Worm (Caenorhabditis elegans): Measurements from ENCODE around the gene rnst-2.

rnst-2 gene

DNA sequence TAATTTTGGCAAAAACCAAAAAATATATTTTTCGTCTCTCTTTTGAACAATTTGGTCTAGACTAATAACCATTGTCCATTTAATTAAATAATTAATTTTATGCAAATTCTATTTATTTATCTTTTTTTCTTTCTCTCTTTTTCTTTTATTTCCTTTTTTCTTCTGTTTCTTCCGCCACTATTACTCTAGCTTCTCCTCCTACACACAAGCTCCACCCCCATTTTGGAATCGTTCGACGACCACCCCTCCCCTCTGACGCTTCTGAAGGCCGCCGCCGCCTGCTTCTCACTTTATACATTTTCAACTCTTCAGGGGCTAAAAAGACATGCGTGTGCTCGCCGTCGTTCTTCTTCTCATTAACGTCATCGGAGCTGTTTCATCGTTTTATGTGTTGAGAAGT, 13.6 kb downstream of the rnst-2 start, which contains the start of gene K10C9.1:
Gene K10C9.1, plus strand, starts transcription at position 301 of the 400 bp plus-strand sequence.
- TF ChIP-seq egl-27 (tag; optimal IDR thresholded peaks at IDR 0.05) = no peak
- no peak for TF ChIP-seq nhr-10 (tag; optimal IDR thresholded peaks at IDR 0.05)
- no peak for TF ChIP-seq mdl-1 (tag; optimal IDR thresholded peaks at IDR 0.05)
- no peak for TF ChIP-seq elt-3 (tag; optimal IDR thresholded peaks at IDR 0.05)
- TF ChIP-seq nhr-11 (tag; optimal IDR thresholded peaks at IDR 0.05) = no peak
- TF ChIP-seq mbf-1 (tag; optimal IDR thresholded peaks at IDR 0.05) = no peak
- no peak for TF ChIP-seq ceh-16 (tag; optimal IDR thresholded peaks at IDR 0.05)
- no peak for TF ChIP-seq ama-1 (optimal IDR thresholded peaks at IDR 0.05)
- no peak for TF ChIP-seq lin-39 (tag; optimal IDR thresholded peaks at IDR 0.05)
- TF ChIP-seq nhr-129 (tag; optimal IDR thresholded peaks at IDR 0.05) = no peak
- TF ChIP-seq aly-2 (tag; optimal IDR thresholded peaks at IDR 0.05) = no peak

DNA sequence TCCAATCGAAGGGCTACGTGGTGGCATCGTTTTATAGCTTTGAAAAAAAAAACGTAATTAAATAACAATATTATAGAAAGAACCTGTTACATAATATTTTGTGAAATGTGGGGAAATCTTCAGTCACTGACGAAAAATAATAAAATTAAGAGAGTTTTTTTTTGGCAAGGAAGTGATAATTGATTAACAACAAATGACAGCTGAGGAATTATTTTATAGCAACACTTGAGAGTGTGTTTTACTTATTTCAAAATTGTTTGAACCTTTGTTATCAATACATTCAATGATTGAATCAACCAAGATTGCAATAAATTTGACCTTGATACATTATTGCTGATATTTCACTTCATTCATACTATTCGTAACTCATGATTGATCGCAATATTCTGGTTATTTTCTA, 22.6 kb downstream of the rnst-2 start, which contains the start of gene Y50D4B.6:
Gene Y50D4B.6, plus strand, starts transcription at position 301 of the 400 bp plus-strand sequence.
- TF ChIP-seq nhr-12 (tag; optimal IDR thresholded peaks at IDR 0.05) (no peak), lsy-2 (tag; optimal IDR thresholded peaks at IDR 0.05) (no peak), F13H6.1 (tag; optimal IDR thresholded peaks at IDR 0.05) (no peak), alr-1 (tag; optimal IDR thresholded peaks at IDR 0.05) (no peak), lin-39 (tag; optimal IDR thresholded peaks at IDR 0.05) (no peak), nhr-237 (tag; optimal IDR thresholded peaks at IDR 0.05) (no peak), egl-27 (tag; optimal IDR thresholded peaks at IDR 0.05) (no peak), mab-5 (tag; optimal IDR thresholded peaks at IDR 0.05) (no peak), sma-3 (GFP tag; optimal IDR thresholded peaks at IDR 0.05) (no peak), C34F6.9 (tag; optimal IDR thresholded peaks at IDR 0.05) (no peak), zag-1 (tag; optimal IDR thresholded peaks at IDR 0.05) (no peak), ZK546.5 (tag; optimal IDR thresholded peaks at IDR 0.05) (no peak), ztf-4 (tag; optimal IDR thresholded peaks at IDR 0.05) (no peak), snpc-4 (tag; optimal IDR thresholded peaks at IDR 0.05) (no peak), unc-39 (tag; optimal IDR thresholded peaks at IDR 0.05) (no peak), blmp-1 (tag; optimal IDR thresholded peaks at IDR 0.05; ENCODE audit: insufficient read depth) (no peak), lin-13 (GFP tag; optimal IDR thresholded peaks at IDR 0.05) (no peak), crh-2 (tag; optimal IDR thresholded peaks at IDR 0.05) (no peak), unc-55 (GFP tag; optimal IDR thresholded peaks at IDR 0.05) (no peak)

DNA sequence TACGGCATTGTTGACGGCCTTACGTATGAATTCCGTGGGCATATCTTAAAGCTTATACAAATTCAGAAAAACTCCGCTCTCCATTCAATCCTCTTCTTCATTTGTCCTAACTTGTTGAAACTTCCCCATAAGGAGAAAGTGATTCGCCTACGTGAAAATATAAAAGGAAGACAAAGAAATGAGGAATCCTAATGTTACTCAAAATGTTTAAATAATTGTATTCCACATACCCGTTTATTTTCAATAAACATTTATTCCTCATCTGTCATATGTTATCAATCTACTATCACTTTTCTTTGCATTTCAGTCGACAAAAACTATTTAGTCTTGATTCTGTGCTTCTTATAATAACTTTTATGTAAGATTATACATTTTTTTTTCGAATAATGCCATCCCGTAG, 26.6 kb downstream of the rnst-2 start, which contains the start of gene clec-203:
Gene clec-203, plus strand, starts transcription at position 301 of the 400 bp plus-strand sequence.
- TF ChIP-seq unc-39 (tag; optimal IDR thresholded peaks at IDR 0.05) = no peak

DNA sequence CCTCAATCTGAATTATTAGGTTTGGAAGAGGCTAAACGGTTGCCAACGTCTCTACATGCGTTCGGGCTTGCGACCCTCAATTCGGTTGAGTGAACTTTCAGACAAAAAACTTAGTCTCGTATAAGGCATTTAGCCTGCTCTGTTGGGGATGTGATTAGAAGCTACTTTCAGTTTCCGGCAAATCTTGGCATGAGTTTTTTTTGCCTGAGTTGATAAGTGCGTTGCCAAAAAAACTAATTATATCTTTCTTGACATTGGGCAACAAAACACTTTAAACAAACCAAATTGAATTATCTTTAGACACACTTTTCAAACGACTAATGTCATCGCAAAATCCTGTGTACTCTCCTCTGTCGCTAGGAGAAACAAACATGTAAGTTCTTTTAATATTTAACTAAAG, 31.0 kb downstream of the rnst-2 start, which contains the start of gene Y50D4B.4:
Gene Y50D4B.4, plus strand, starts transcription at position 301 of the 400 bp plus-strand sequence.
- TF ChIP-seq mdl-1 (tag; optimal IDR thresholded peaks at IDR 0.05) (no peak), nhr-10 (tag; optimal IDR thresholded peaks at IDR 0.05) (no peak), lin-13 (GFP tag; optimal IDR thresholded peaks at IDR 0.05) (no peak), alr-1 (tag; optimal IDR thresholded peaks at IDR 0.05) (no peak)

DNA sequence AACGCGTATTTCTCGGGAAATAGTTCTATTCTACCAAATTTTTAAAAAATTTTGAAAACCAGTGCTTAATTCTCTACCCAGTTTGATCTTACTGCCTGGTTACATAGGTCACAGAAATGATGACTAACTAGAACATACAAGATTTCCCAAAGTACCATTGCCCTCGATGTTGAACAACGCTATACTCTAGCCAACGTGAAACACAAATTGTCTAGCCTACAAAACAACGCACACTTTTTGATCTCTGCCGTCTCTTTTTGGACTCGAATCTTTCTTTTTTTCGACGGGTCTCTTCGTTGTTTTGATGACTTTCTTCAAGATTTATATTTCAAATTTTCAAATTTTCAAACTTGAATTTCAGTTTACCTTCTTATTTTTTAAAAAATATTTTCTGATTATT, 38.9 kb downstream of the rnst-2 start, which contains the start of gene Y50D4B.2:
Gene Y50D4B.2, plus strand, starts transcription at position 301 of the 400 bp plus-strand sequence.
- TF ChIP-seq snpc-4 (tag; optimal IDR thresholded peaks at IDR 0.05) (no peak), lin-39 (tag; optimal IDR thresholded peaks at IDR 0.05) (no peak), ztf-4 (tag; optimal IDR thresholded peaks at IDR 0.05) (no peak), aly-2 (tag; optimal IDR thresholded peaks at IDR 0.05) (no peak), sma-9 (GFP tag; optimal IDR thresholded peaks at IDR 0.05) (no peak), sma-9 (tag; optimal IDR thresholded peaks at IDR 0.05) (no peak), nhr-12 (tag; optimal IDR thresholded peaks at IDR 0.05) (no peak), sma-3 (GFP tag; optimal IDR thresholded peaks at IDR 0.05) (no peak)

DNA sequence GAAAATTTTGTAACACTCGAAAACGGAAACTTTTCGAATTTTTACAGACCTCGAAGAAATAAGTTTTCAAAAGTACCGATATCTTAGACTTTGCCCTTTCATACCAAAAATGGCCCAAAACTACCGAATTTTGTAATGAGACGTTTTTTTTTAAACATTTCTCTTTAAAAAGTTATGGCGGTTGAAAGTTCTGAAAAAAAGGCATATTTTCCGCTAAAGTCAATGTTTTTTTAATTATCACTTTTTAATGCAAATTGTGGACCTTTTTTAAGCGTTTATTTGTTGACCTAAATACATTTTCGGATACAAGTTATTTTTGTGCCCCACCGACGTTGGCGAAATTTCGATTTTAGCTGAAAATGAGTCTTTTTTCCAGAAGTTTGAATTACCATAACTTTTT, 41.2 kb downstream of the rnst-2 start:
- no peak for TF ChIP-seq ceh-16 (tag; optimal IDR thresholded peaks at IDR 0.05)
- no peak for TF ChIP-seq sem-4 (tag; optimal IDR thresholded peaks at IDR 0.05)
- no peak for TF ChIP-seq nhr-6 (tag; optimal IDR thresholded peaks at IDR 0.05)
- no peak for TF ChIP-seq ztf-4 (tag; optimal IDR thresholded peaks at IDR 0.05)
- TF ChIP-seq ama-1 (optimal IDR thresholded peaks at IDR 0.05) = no peak
- no peak for TF ChIP-seq nhr-129 (tag; optimal IDR thresholded peaks at IDR 0.05)
- no peak for TF ChIP-seq nhr-10 (tag; optimal IDR thresholded peaks at IDR 0.05)
- TF ChIP-seq ztf-1 (GFP tag; conservative IDR thresholded peaks at IDR 0.05) = no peak
- TF ChIP-seq crh-2 (tag; optimal IDR thresholded peaks at IDR 0.05) = no peak
- no peak for TF ChIP-seq ZK546.5 (tag; optimal IDR thresholded peaks at IDR 0.05)
